Worm (Caenorhabditis elegans) whole organism, L1 larva: ENCODE data around the gene F09E5.8.

Source experiments
- ceh-82 ChIP-seq, 3 experiments: fragments of 150-350 bp in 1 of 3; sonication (generic microtip) in 2 of 3; optimal IDR thresholded peaks; 2 replicates each; lab custom pipeline; 2014 to 2017; ENCODE audit warnings: missing biosample characterization in 3 of 3, missing genetic modification characterization in 3 of 3
- ceh-88 ChIP-seq: fragments of 200-800 bp; sonication (Bioruptor generic); IDR thresholded peaks from 2 replicates; pipeline ENCODE4 v1.3.6; 2022; ENCODE audit warnings: missing genetic modification characterization, missing compliant biosample characterization
- fkh-10 ChIP-seq: sonication (generic microtip); optimal IDR thresholded peaks from 2 replicates; lab custom pipeline; 2017; ENCODE audit warnings: missing biosample characterization, missing genetic modification reagents, missing genetic modification characterization
- hlh-17 ChIP-seq: fragments of 200-800 bp; sonication (Bioruptor generic); optimal IDR thresholded peaks from 2 replicates; lab custom pipeline; 2018; ENCODE audit warnings: missing genetic modification characterization, mild to moderate bottlenecking, missing compliant biosample characterization, moderate library complexity, borderline replicate concordance
- isw-1 ChIP-seq: fragments of 200-800 bp; sonication (Bioruptor generic); IDR thresholded peaks from 2 replicates; pipeline ENCODE4 v1.3.6; 2022; ENCODE audit warnings: missing genetic modification characterization, missing compliant biosample characterization
- lsy-2 ChIP-seq, 2 experiments: fragments of 150-350 bp; optimal IDR thresholded peaks; 2 replicates each; lab custom pipeline; 2014; ENCODE audit warnings: missing biosample characterization in 2 of 2, missing genetic modification characterization in 2 of 2
- mep-1 ChIP-seq: fragments of 150-350 bp; optimal IDR thresholded peaks from 2 replicates; lab custom pipeline; 2014; ENCODE audit warnings: missing biosample characterization, missing genetic modification characterization
- nhr-11 ChIP-seq: fragments of 150-350 bp; optimal IDR thresholded peaks from 2 replicates; lab custom pipeline; 2014; ENCODE audit warnings: missing biosample characterization, missing genetic modification characterization
- nhr-12 ChIP-seq: sonication (generic microtip); optimal IDR thresholded peaks from 2 replicates; lab custom pipeline; 2017; ENCODE audit warnings: missing biosample characterization, missing genetic modification characterization
- nhr-85 ChIP-seq: sonication (generic microtip); peaks from one replicate; lab custom pipeline; 2016; ENCODE audit warnings: missing genetic modification characterization, inconsistent platforms, missing compliant biosample characterization
- unc-62 ChIP-seq: fragments of 150-350 bp; optimal IDR thresholded peaks from 2 replicates; lab custom pipeline; 2014; ENCODE audit warnings: missing biosample characterization, missing genetic modification reagents, missing genetic modification characterization

- 0 out of 2 replicates have a peak, but pooled peaks have one; percentile 13 for TF ChIP-seq ceh-88 (GFP tag; lab: Robert Waterston, UW)
- no peak for TF ChIP-seq lsy-2 (tag; optimal IDR thresholded peaks at IDR 0.05; lab: Kevin White, UChicago)
- TF ChIP-seq ceh-82 (tag; optimal IDR thresholded peaks at IDR 0.05; lab: Kevin White, UChicago) = no peak
- TF ChIP-seq nhr-12 (tag; lab: Kevin White, UChicago) = no peak
- TF ChIP-seq isw-1 (GFP tag; lab: Robert Waterston, UW) = no peak
- no peak for TF ChIP-seq nhr-11 (tag; lab: Kevin White, UChicago)
- TF ChIP-seq nhr-85 (tag; lab: Kevin White, UChicago) = peak; percentile 42
- TF ChIP-seq hlh-17 (GFP tag; lab: Kevin White, UChicago) = no peak
- no peak for TF ChIP-seq mep-1 (tag; lab: Kevin White, UChicago)
- no peak for TF ChIP-seq fkh-10 (GFP tag; lab: Kevin White, UChicago)
- no peak for TF ChIP-seq unc-62 (GFP tag; lab: Kevin White, UChicago)
Measured at ce11 chrII:5335370-5336034, 15.0 kb upstream of the F09E5.8 start.
